Fruit fly (Drosophila melanogaster): ENCODE data around the gene CG43707.

The CG43707 gene

DNA sequence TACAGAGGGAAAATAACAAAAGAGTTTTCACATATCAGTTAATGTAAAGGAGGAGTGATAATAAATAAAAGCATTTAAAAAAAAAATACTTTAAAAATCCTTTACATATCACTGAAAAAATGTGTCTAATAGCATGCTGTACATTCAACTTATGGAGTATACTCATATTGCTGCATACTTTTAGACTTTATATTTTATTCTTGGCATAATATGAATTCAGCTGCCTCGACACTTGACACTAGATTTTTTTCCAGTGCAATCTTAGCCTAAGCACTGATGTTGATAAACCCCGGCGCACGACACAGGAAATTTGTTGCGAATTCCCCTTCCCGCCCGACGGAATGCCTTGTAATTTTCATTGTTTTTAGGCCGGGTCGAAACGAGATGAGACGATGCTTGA, 16.6 kb upstream of the CG43707 start:
- TF ChIP-seq CG14655 (GFP tag; optimal IDR thresholded peaks at IDR 0.05) (no peak), CG32121 (GFP tag; IDR thresholded peaks at IDR 0.05) (no peak), CG9948 (tag; optimal IDR thresholded peaks at IDR 0.05) (no peak), fd96Ca (GFP tag; IDR thresholded peaks at IDR 0.05) (no peak), CG17806 (tag; optimal IDR thresholded peaks at IDR 0.05) (no peak), Pif1A (GFP tag; optimal IDR thresholded peaks at IDR 0.05) (no peak), EcR (GFP tag; optimal IDR thresholded peaks at IDR 0.05) (no peak), CG8159 (tag; optimal IDR thresholded peaks at IDR 0.05) (no peak), CG15710 (tag; optimal IDR thresholded peaks at IDR 0.05) (no peak)

DNA sequence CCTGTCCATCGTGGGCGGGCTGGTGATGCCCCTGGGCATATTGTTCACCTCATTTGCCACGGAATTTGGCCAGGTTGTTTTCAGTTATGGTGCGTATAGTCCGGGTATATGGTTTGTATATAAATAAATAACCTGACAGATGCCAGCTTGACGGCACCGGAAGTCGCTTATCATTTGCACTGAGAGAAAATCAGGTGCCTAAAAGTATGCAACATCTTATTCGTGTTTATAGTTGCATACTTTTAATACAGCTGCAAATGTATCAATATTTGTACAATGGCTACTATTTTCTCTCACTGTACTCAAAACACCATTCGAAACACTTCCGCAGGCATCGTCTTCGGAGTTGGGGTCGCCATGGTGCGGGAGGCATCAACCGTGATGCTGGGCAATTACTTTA, 8.4 kb upstream of the CG43707 start:
- TF ChIP-seq CG4496 (GFP tag; IDR thresholded peaks at IDR 0.05) (peak; percentile 65; the same call in 1 of the 3 replicates), rn (GFP tag; IDR thresholded peaks at IDR 0.05) (no peak), CG12605 (GFP tag; IDR thresholded peaks at IDR 0.05) (0 out of 2 replicates have a peak, but pooled peaks have one; percentile 11)

DNA sequence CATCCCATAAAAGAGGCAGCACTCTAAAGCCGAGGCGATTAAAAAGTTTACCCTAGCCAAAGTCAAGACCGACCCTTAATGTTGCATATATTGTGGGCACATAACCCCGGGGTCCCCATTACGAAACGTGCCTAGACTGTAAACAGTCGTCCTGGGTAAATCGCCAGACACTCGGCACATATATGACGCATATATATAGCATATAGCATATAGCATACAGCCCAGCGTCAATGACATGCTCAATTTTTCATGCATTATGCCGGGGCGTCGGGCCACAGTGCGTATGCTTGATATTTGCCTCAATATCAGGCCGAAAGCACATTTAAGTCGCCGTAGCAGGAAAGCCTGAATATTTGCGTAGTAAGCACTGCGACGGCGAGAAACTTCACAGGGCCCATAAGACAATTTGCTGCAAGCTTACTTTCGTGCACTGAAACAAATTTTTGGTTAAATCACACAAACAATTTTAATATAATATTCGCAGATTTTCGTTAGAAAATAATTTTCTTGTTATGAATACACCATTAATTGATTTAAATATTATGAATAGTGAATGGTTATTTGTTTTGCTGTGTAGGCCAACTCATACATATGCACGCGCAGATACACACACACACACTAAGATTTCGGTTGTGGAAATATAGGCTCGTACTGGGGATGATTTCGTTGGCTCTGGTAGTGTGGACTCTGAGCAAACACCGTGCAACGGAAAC, 2.1 kb upstream of the CG43707 start:
- TF ChIP-seq Snoo (tag; optimal IDR thresholded peaks at IDR 0.05) (no peak), Ets98B (GFP tag; IDR thresholded peaks at IDR 0.05) (0 out of 2 replicates have a peak, but pooled peaks have one; percentile 20), Pif1A (GFP tag; optimal IDR thresholded peaks at IDR 0.05) (no peak), CG14655 (GFP tag; optimal IDR thresholded peaks at IDR 0.05) (no peak), CG9948 (tag; optimal IDR thresholded peaks at IDR 0.05) (no peak), CG4496 (GFP tag; IDR thresholded peaks at IDR 0.05) (no peak), CG13204 (GFP tag; optimal IDR thresholded peaks at IDR 0.05) (no peak), CG10348 (GFP tag; IDR thresholded peaks at IDR 0.05) (no peak)

DNA sequence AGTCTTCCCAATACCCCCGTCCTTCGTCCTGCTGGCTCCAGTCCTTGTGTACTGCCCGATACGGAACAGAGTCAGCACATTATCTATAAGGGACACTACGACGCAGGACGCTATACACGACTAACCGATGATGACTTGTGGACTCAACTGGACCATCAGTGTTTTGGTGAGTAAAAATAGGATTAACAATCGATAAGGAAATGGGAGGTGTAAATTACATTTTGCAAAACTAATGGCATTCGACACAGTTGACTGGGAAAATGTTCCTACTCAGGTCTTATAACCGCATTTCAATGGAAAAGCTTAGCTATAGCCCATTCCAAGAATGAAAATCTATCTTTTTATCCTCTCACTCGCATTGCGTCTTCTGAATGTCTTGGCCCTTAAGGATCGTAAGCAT, 8.1 kb downstream of the CG43707 start, which contains the start of gene CG43703:
Gene CG43703, plus strand, starts transcription at position 301 of the 400 bp plus-strand sequence.
- TF ChIP-seq rn (GFP tag; IDR thresholded peaks at IDR 0.05) (no peak), CG8159 (tag; optimal IDR thresholded peaks at IDR 0.05) (no peak), CG13204 (GFP tag; optimal IDR thresholded peaks at IDR 0.05) (no peak), CG34367 (tag; optimal IDR thresholded peaks at IDR 0.05) (no peak), CG4496 (GFP tag; IDR thresholded peaks at IDR 0.05) (no peak), Snoo (tag; optimal IDR thresholded peaks at IDR 0.05) (no peak), CG10348 (GFP tag; IDR thresholded peaks at IDR 0.05) (no peak)

- TF ChIP-seq fd96Ca (GFP tag; IDR thresholded peaks at IDR 0.05) = no peak
- TF ChIP-seq EcR (GFP tag; optimal IDR thresholded peaks at IDR 0.05) = peak; percentile 73
- no peak for TF ChIP-seq CG13204 (GFP tag; optimal IDR thresholded peaks at IDR 0.05)
- TF ChIP-seq rn (GFP tag; IDR thresholded peaks at IDR 0.05) = peak; percentile 31; the same call in 1 of the 2 replicates
- TF ChIP-seq CG15710 (tag; optimal IDR thresholded peaks at IDR 0.05) = peak; percentile 80
- peak; percentile 77 for TF ChIP-seq CG17806 (tag; optimal IDR thresholded peaks at IDR 0.05)
- TF ChIP-seq CG32121 (GFP tag; IDR thresholded peaks at IDR 0.05) = peak; percentile 58
- no peak for TF ChIP-seq Ets98B (GFP tag; IDR thresholded peaks at IDR 0.05)
- TF ChIP-seq Pif1A (GFP tag; optimal IDR thresholded peaks at IDR 0.05) = peak; percentile 39
- TF ChIP-seq CG8159 (tag; optimal IDR thresholded peaks at IDR 0.05) = peak; percentile 81
- peak; percentile 54 for TF ChIP-seq gl (tag; optimal IDR thresholded peaks at IDR 0.05)
- TF ChIP-seq Pif1B (GFP tag; optimal IDR thresholded peaks at IDR 0.05) = peak; percentile 57
- peak; percentile 56 for TF ChIP-seq CG34367 (tag; optimal IDR thresholded peaks at IDR 0.05)
- TF ChIP-seq D1 (tag; optimal IDR thresholded peaks at IDR 0.05) = peak; percentile 72
- TF ChIP-seq CG14655 (GFP tag; optimal IDR thresholded peaks at IDR 0.05) = peak; percentile 80
- peak; percentile 70 for TF ChIP-seq CG8301 (tag; optimal IDR thresholded peaks at IDR 0.05)
- peak; percentile 80 for TF ChIP-seq CG9948 (tag; optimal IDR thresholded peaks at IDR 0.05)
- TF ChIP-seq CG10348 (GFP tag; IDR thresholded peaks at IDR 0.05) = no peak
- TF ChIP-seq Snoo (tag; optimal IDR thresholded peaks at IDR 0.05) = peak; percentile 42
- peak; percentile 14; the same call in 1 of the 2 replicates for TF ChIP-seq CG12605 (GFP tag; IDR thresholded peaks at IDR 0.05)
- no peak; the same call in 2 of the 3 replicates for TF ChIP-seq CG4496 (GFP tag; IDR thresholded peaks at IDR 0.05)
These were observed 12.8 kb downstream of the CG43707 start for dm6 chr2L:3769718-3770461.

dm6 chr2L:3771109-3772067, 14.3 kb downstream of the CG43707 start, which contains the start of gene bowl:
bowl (plus strand) TSS chr2L:3771700.
- TF ChIP-seq Pif1A (GFP tag; optimal IDR thresholded peaks at IDR 0.05) (peak; percentile 96), CG12605 (GFP tag; IDR thresholded peaks at IDR 0.05) (peak; percentile 98), CG32121 (GFP tag; IDR thresholded peaks at IDR 0.05) (peak; percentile 98), Ets98B (GFP tag; IDR thresholded peaks at IDR 0.05) (peak; percentile 98), Pif1B (GFP tag; optimal IDR thresholded peaks at IDR 0.05) (peak; percentile 94), CG9948 (tag; optimal IDR thresholded peaks at IDR 0.05) (peak; percentile 97), CG13204 (GFP tag; optimal IDR thresholded peaks at IDR 0.05) (peak; percentile 94), CG15710 (tag; optimal IDR thresholded peaks at IDR 0.05) (peak; percentile 99), fd96Ca (GFP tag; IDR thresholded peaks at IDR 0.05) (peak; percentile 88), rn (GFP tag; IDR thresholded peaks at IDR 0.05) (peak; percentile 96), gl (tag; optimal IDR thresholded peaks at IDR 0.05) (peak; percentile 88), CG17806 (tag; optimal IDR thresholded peaks at IDR 0.05) (peak; percentile 94), Snoo (tag; optimal IDR thresholded peaks at IDR 0.05) (peak; percentile 95), CG4496 (GFP tag; IDR thresholded peaks at IDR 0.05) (peak; percentile 98), CG8301 (tag; optimal IDR thresholded peaks at IDR 0.05) (peak; percentile 95), D1 (tag; optimal IDR thresholded peaks at IDR 0.05) (peak; percentile 93), CG10348 (GFP tag; IDR thresholded peaks at IDR 0.05) (peak; percentile 88), CG14655 (GFP tag; optimal IDR thresholded peaks at IDR 0.05) (peak; percentile 96), EcR (GFP tag; optimal IDR thresholded peaks at IDR 0.05) (peak; percentile 73), CG8159 (tag; optimal IDR thresholded peaks at IDR 0.05) (peak; percentile 96), CG34367 (tag; optimal IDR thresholded peaks at IDR 0.05) (peak; percentile 92)

All from whole organism, pupa.